Fruit fly (Drosophila melanogaster): ENCODE results near the gene CalpB.

- TF ChIP-seq toe (GFP tag; optimal IDR thresholded peaks at IDR 0.05) (no peak), tj (GFP tag; optimal IDR thresholded peaks at IDR 0.05) (no peak), Crg-1 (GFP tag; optimal IDR thresholded peaks at IDR 0.05) (no peak), Hr96 (GFP tag; optimal IDR thresholded peaks at IDR 0.05) (no peak), CG12768 (GFP tag; optimal IDR thresholded peaks at IDR 0.05) (peak; percentile 47), kay (GFP tag; ENCODE audit: borderline replicate concordance) (peak; percentile 90), cnc (optimal IDR thresholded peaks at IDR 0.05) (no peak), CG7045 (GFP tag; optimal IDR thresholded peaks at IDR 0.05) (no peak), CG33017 (tag; optimal IDR thresholded peaks at IDR 0.05) (no peak), CG5204 (GFP tag; optimal IDR thresholded peaks at IDR 0.05) (no peak)
Measured at dm6 chr3L:9863656-9864055, 24.9 kb upstream of the CalpB start.

Measured in whole organism, adult.